Fruit fly (Drosophila melanogaster) whole organism, embryonic: ENCODE data around the gene CG45487.

ENCODE experiments used
- ATbp ChIP-seq: fragments of 200-800 bp; sonication (Bioruptor generic); optimal IDR thresholded peaks from 2 replicates; lab custom pipeline; 2017; ENCODE audit warnings: missing biosample characterization, mild to moderate bottlenecking, missing genetic modification characterization, missing genetic modification reagents
- Asciz ChIP-seq: fragments of 200-800 bp; sonication (Bioruptor generic); optimal IDR thresholded peaks from 2 replicates; lab custom pipeline; 2017; ENCODE audit warnings: missing biosample characterization, mild to moderate bottlenecking, missing genetic modification characterization, missing genetic modification reagents
- Awh ChIP-seq: fragments of 200-800 bp; sonication (Bioruptor generic); IDR thresholded peaks from 2 replicates; pipeline ENCODE4, ENCODE4 v1.3.6; 2022; ENCODE audit warnings: missing biosample characterization, missing genetic modification characterization
- Bteb2 ChIP-seq: fragments of 200-800 bp; sonication (Bioruptor generic); optimal IDR thresholded peaks from 2 replicates; lab custom pipeline; 2016; ENCODE audit warnings: missing biosample characterization, missing genetic modification characterization
- CG10274 ChIP-seq: fragments of 200-800 bp; sonication (Bioruptor generic); optimal IDR thresholded peaks from 3 replicates; lab custom pipeline; 2017; ENCODE audit warnings: missing biosample characterization, mild to moderate bottlenecking, missing genetic modification characterization
- CG10654 ChIP-seq: fragments of 200-800 bp; sonication (Bioruptor generic); optimal IDR thresholded peaks from 2 replicates; lab custom pipeline; 2016; ENCODE audit warnings: missing biosample characterization, missing genetic modification characterization
- CG11456 ChIP-seq: fragments of 200-800 bp; sonication (Bioruptor generic); IDR thresholded peaks from 3 replicates; pipeline ENCODE4 v1.3.6; 2022; ENCODE audit warnings: missing biosample characterization, missing genetic modification characterization
- CG11504 ChIP-seq: fragments of 200-800 bp; sonication (Bioruptor generic); optimal IDR thresholded peaks from 3 replicates; lab custom pipeline; 2019; ENCODE audit warnings: missing biosample characterization, mild to moderate bottlenecking, missing genetic modification characterization, moderate library complexity
- CG11695 ChIP-seq: fragments of 200-800 bp; sonication (Bioruptor generic); IDR thresholded peaks from 3 replicates; pipeline ENCODE4 v1.3.6; 2022; ENCODE audit warnings: missing biosample characterization, missing genetic modification characterization
- CG12219 ChIP-seq: fragments of 200-800 bp; sonication (Bioruptor generic); optimal IDR thresholded peaks from 3 replicates; lab custom pipeline; 2018; ENCODE audit warnings: missing biosample characterization, mild to moderate bottlenecking, missing genetic modification characterization
- CG12236 ChIP-seq: fragments of 200-800 bp; sonication (Bioruptor generic); optimal IDR thresholded peaks from 2 replicates; lab custom pipeline; 2016; ENCODE audit warnings: missing biosample characterization, missing genetic modification characterization
- CG1602 ChIP-seq: fragments of 200-800 bp; sonication (Bioruptor generic); optimal IDR thresholded peaks from 3 replicates; lab custom pipeline; 2016; ENCODE audit warnings: missing biosample characterization, missing genetic modification characterization
- CG16779 ChIP-seq: fragments of 200-800 bp; sonication (Bioruptor generic); IDR thresholded peaks from 2 replicates; pipeline ENCODE4 v1.3.6; 2022; ENCODE audit warnings: missing biosample characterization, missing genetic modification characterization
- CG17328 ChIP-seq: fragments of 200-800 bp; sonication (Bioruptor generic); IDR thresholded peaks from 2 replicates; pipeline ENCODE4 v1.3.6; 2022; ENCODE audit warnings: missing biosample characterization, missing genetic modification characterization
- CG30403 ChIP-seq: fragments of 200-800 bp; sonication (Bioruptor generic); optimal IDR thresholded peaks from 3 replicates; lab custom pipeline; 2016; ENCODE audit warnings: missing biosample characterization, missing genetic modification characterization
- CG31365 ChIP-seq: fragments of 200-800 bp; sonication (Bioruptor generic); optimal IDR thresholded peaks from 2 replicates; lab custom pipeline; 2018; ENCODE audit warnings: missing biosample characterization, mild to moderate bottlenecking, missing genetic modification characterization
- CG31441 ChIP-seq: fragments of 200-800 bp; sonication (Bioruptor generic); IDR thresholded peaks from 2 replicates; pipeline ENCODE4 v1.3.6; 2022; ENCODE audit warnings: missing biosample characterization, missing genetic modification characterization
- CG34376 ChIP-seq: fragments of 200-800 bp; sonication (Bioruptor generic); optimal IDR thresholded peaks from 2 replicates; lab custom pipeline; 2018; ENCODE audit warnings: missing biosample characterization, mild to moderate bottlenecking, missing genetic modification characterization
- CG3726 ChIP-seq: fragments of 200-800 bp; sonication (Bioruptor generic); IDR thresholded peaks from 3 replicates; pipeline ENCODE4, ENCODE4 v1.3.6; 2022; ENCODE audit warnings: missing biosample characterization, missing genetic modification characterization
- CG6689 ChIP-seq: fragments of 200-800 bp; sonication (Bioruptor generic); IDR thresholded peaks from 2 replicates; pipeline ENCODE4 v1.3.6; 2022; ENCODE audit warnings: missing biosample characterization, missing genetic modification characterization
- CG6854 ChIP-seq: fragments of 200-800 bp; sonication (Bioruptor generic); optimal IDR thresholded peaks from 3 replicates; lab custom pipeline; 2017; ENCODE audit warnings: missing biosample characterization, mild to moderate bottlenecking, missing genetic modification characterization
- CG8478 ChIP-seq: fragments of >200 bp; optimal IDR thresholded peaks from 2 replicates; lab custom pipeline; 2018
- Eip74EF ChIP-seq, 2 experiments: fragments of 200-800 bp in 1 of 2; fragments of >200 bp in 1 of 2; sonication (Bioruptor generic) in 1 of 2; optimal IDR thresholded peaks; 2 replicates each; lab custom pipeline; 2017 to 2019; ENCODE audit warnings: missing biosample characterization in 2 of 2, missing genetic modification characterization in 2 of 2, mild to moderate bottlenecking in 1 of 2, moderate library complexity in 1 of 2
- HLH3B ChIP-seq: fragments of 200-800 bp; sonication (Bioruptor generic); IDR thresholded peaks from 2 replicates; pipeline ENCODE4 v1.3.6; 2022; ENCODE audit warnings: missing biosample characterization, missing genetic modification characterization
- HmgD ChIP-seq: fragments of 200-800 bp; sonication (Bioruptor generic); optimal IDR thresholded peaks from 3 replicates; lab custom pipeline; 2016; ENCODE audit warnings: missing biosample characterization, missing genetic modification characterization
- Hr39 ChIP-seq: fragments of >200 bp; optimal IDR thresholded peaks from 2 replicates; lab custom pipeline; 2017
- Hsf ChIP-seq: fragments of 200-800 bp; sonication (Bioruptor generic); optimal IDR thresholded peaks from 3 replicates; lab custom pipeline; 2016; ENCODE audit warnings: missing biosample characterization, missing genetic modification characterization
- MBD-R2 ChIP-seq: fragments of 200-800 bp; sonication (Bioruptor generic); IDR thresholded peaks from 2 replicates; pipeline ENCODE4 v1.3.6; 2022; ENCODE audit warnings: missing biosample characterization, missing genetic modification characterization
- NC2β ChIP-seq: fragments of 200-800 bp; sonication (Bioruptor generic); optimal IDR thresholded peaks from 2 replicates; lab custom pipeline; 2016; ENCODE audit warnings: missing biosample characterization, missing genetic modification characterization
- Sox100B ChIP-seq: fragments of 200-800 bp; sonication (Bioruptor generic); optimal IDR thresholded peaks from 3 replicates; lab custom pipeline; 2018; ENCODE audit warnings: missing biosample characterization, mild to moderate bottlenecking, missing genetic modification characterization
- ac ChIP-seq: fragments of 200-800 bp; sonication (Bioruptor generic); optimal IDR thresholded peaks from 3 replicates; lab custom pipeline; 2017; ENCODE audit warnings: missing biosample characterization, mild to moderate bottlenecking, missing genetic modification characterization
- chm ChIP-seq: fragments of 200-800 bp; sonication (Bioruptor generic); IDR thresholded peaks from 2 replicates; pipeline ENCODE4 v1.3.6; 2022; ENCODE audit warnings: missing biosample characterization, missing genetic modification characterization
- dati ChIP-seq: fragments of 200-800 bp; sonication (Bioruptor generic); IDR thresholded peaks from 2 replicates; pipeline ENCODE4 v1.3.6; 2022; ENCODE audit warnings: missing biosample characterization, missing genetic modification characterization
- disco-r ChIP-seq: fragments of 200-800 bp; sonication (Bioruptor generic); optimal IDR thresholded peaks from 2 replicates; lab custom pipeline; 2016; ENCODE audit warnings: missing biosample characterization, missing genetic modification characterization
- dm ChIP-seq: fragments of 200-800 bp; sonication (Bioruptor generic); optimal IDR thresholded peaks from 3 replicates; lab custom pipeline; 2016; ENCODE audit warnings: missing biosample characterization, missing genetic modification characterization
- dpn ChIP-seq, 2 experiments: fragments of 200-800 bp; sonication (Bioruptor generic); optimal IDR thresholded peaks; 3 replicates each; lab custom pipeline; 2016; ENCODE audit warnings: missing biosample characterization in 2 of 2, missing genetic modification characterization in 2 of 2
- gce ChIP-seq: fragments of 200-800 bp; sonication (Bioruptor generic); IDR thresholded peaks from 3 replicates; pipeline ENCODE4 v1.3.6; 2022; ENCODE audit warnings: missing biosample characterization, missing genetic modification characterization
- gcm2 ChIP-seq: fragments of 200-800 bp; sonication (Bioruptor generic); optimal IDR thresholded peaks from 2 replicates; lab custom pipeline; 2016; ENCODE audit warnings: missing biosample characterization, missing genetic modification characterization
- h ChIP-seq: fragments of >200 bp; optimal IDR thresholded peaks from 2 replicates; lab custom pipeline; 2017
- hbn ChIP-seq: fragments of 200-800 bp; sonication (Bioruptor generic); IDR thresholded peaks from 2 replicates; pipeline ENCODE4 v1.3.6; 2022; ENCODE audit warnings: missing biosample characterization, missing genetic modification characterization; ENCODE audit not compliant: partially characterized antibody
- jigr1 ChIP-seq: fragments of 200-800 bp; sonication (Bioruptor generic); IDR thresholded peaks from 3 replicates; pipeline ENCODE4 v1.3.6; 2022; ENCODE audit warnings: missing biosample characterization, missing genetic modification characterization
- lilli ChIP-seq: fragments of 200-800 bp; sonication (Bioruptor generic); optimal IDR thresholded peaks from 3 replicates; lab custom pipeline; 2016; ENCODE audit warnings: missing biosample characterization, missing genetic modification characterization
- nom ChIP-seq: fragments of 200-800 bp; sonication (Bioruptor generic); optimal IDR thresholded peaks from 2 replicates; lab custom pipeline; 2017; ENCODE audit warnings: missing biosample characterization, missing genetic modification characterization, mild to moderate bottlenecking, moderate library complexity, missing genetic modification reagents
- pan ChIP-seq, 4 experiments: fragments of >200 bp in 3 of 4; fragments of 200-800 bp in 1 of 4; sonication (Bioruptor generic) in 1 of 4; optimal IDR thresholded peaks in 3 of 4; IDR thresholded peaks in 1 of 4; 2 replicates each; pipeline versions ENCODE4 v1.3.6 to Lab custom; 2017 to 2022; ENCODE audit warnings: missing biosample characterization in 2 of 4, missing genetic modification characterization in 2 of 4, mixed read lengths in 1 of 4
- pros ChIP-seq: fragments of 200-800 bp; sonication (Bioruptor generic); optimal IDR thresholded peaks from 3 replicates; lab custom pipeline; 2019; ENCODE audit warnings: missing biosample characterization, mild to moderate bottlenecking, missing genetic modification characterization, moderate library complexity
- run ChIP-seq: fragments of 200-800 bp; sonication (Bioruptor generic); optimal IDR thresholded peaks from 3 replicates; lab custom pipeline; 2018; ENCODE audit warnings: missing biosample characterization, mild to moderate bottlenecking, missing genetic modification characterization
- sisA ChIP-seq: fragments of 200-800 bp; sonication (Bioruptor generic); IDR thresholded peaks from 2 replicates; pipeline ENCODE4 v1.3.6; 2022; ENCODE audit warnings: missing biosample characterization, missing genetic modification characterization
- slbo ChIP-seq: fragments of 200-800 bp; sonication (Bioruptor generic); IDR thresholded peaks from 2 replicates; pipeline ENCODE4 v1.3.6; 2022; ENCODE audit warnings: missing biosample characterization, missing genetic modification characterization
- sr ChIP-seq: fragments of 200-800 bp; sonication (Bioruptor generic); IDR thresholded peaks from 3 replicates; pipeline ENCODE4 v1.3.6; 2022; ENCODE audit warnings: missing biosample characterization, missing genetic modification characterization
- unpg ChIP-seq: fragments of 200-800 bp; sonication (Bioruptor generic); optimal IDR thresholded peaks from 3 replicates; lab custom pipeline; 2018; ENCODE audit warnings: missing biosample characterization, mild to moderate bottlenecking, missing genetic modification characterization, moderate library complexity
- zen ChIP-seq: fragments of 200-800 bp; sonication (Bioruptor generic); optimal IDR thresholded peaks from 3 replicates; lab custom pipeline; 2018; ENCODE audit warnings: missing biosample characterization, mild to moderate bottlenecking, missing genetic modification characterization, moderate library complexity

The CG45487 gene

dm6 chrX:19865389-19866144 is 49.5 kb downstream of the CG45487 start, which contains the start of gene THADA (continued):
- no peak for TF ChIP-seq HLH3B (GFP tag; lab: Robert Waterston, UW)
- no peak for TF ChIP-seq h
- peak; percentile 70 for TF ChIP-seq CG30403
- no peak for TF ChIP-seq CG12219 (GFP tag; lab: Kevin White, UChicago)
- TF ChIP-seq Eip74EF (GFP tag; optimal IDR thresholded peaks at IDR 0.05; lab: Kevin White, UChicago): no peak
- TF ChIP-seq CG8478 (lab: Kevin White, UChicago): no peak
- no peak for TF ChIP-seq CG3726 (GFP tag; lab: Robert Waterston, UW)
- TF ChIP-seq unpg (GFP tag; lab: Kevin White, UChicago): no peak
- TF ChIP-seq sr: no peak
- no peak for TF ChIP-seq gce
- TF ChIP-seq dati (GFP tag; lab: Robert Waterston, UW): no peak
- TF ChIP-seq run (tag; lab: Kevin White, UChicago): no peak
- TF ChIP-seq lilli: peak; percentile 74
- peak; percentile 31 to 36 for TF ChIP-seq dpn (GFP tag; optimal IDR thresholded peaks at IDR 0.05; lab: Kevin White, UChicago)
- TF ChIP-seq CG10654: no peak
- no peak for TF ChIP-seq Bteb2
- TF ChIP-seq MBD-R2 (GFP tag; lab: Robert Waterston, UW): peak; percentile 42
- no peak for TF ChIP-seq pan (optimal IDR thresholded peaks at IDR 0.05; lab: Kevin White, UChicago)
- TF ChIP-seq pan (GFP tag; optimal IDR thresholded peaks at IDR 0.05 in 1 of 2, IDR thresholded peaks at IDR 0.05 in 1 of 2): peak in 1 of 2 experiments; percentile 15
- no peak for TF ChIP-seq Awh (GFP tag; lab: Robert Waterston, UW)
- no peak for TF ChIP-seq CG10274
- no peak for TF ChIP-seq CG6854 (GFP tag; lab: Kevin White, UChicago)
- no peak for TF ChIP-seq CG31365 (tag; lab: Kevin White, UChicago)
- 0 out of 3 replicates have a peak, but pooled peaks have one; percentile 64 for TF ChIP-seq CG11456 (GFP tag; lab: Robert Waterston, UW)
- TF ChIP-seq CG34376 (GFP tag; lab: Kevin White, UChicago): no peak
- TF ChIP-seq CG1602: peak; percentile 25
- TF ChIP-seq sisA: no peak
- TF ChIP-seq CG31441 (GFP tag; lab: Robert Waterston, UW): no peak
- no peak for TF ChIP-seq Asciz
- TF ChIP-seq slbo (GFP tag; lab: Robert Waterston, UW): peak; percentile 37; the same call in 1 of the 2 replicates
- TF ChIP-seq Sox100B (GFP tag; lab: Kevin White, UChicago): no peak
- TF ChIP-seq dm (GFP tag; lab: Kevin White, UChicago): peak; percentile 51
- TF ChIP-seq pros (GFP tag; lab: Kevin White, UChicago): no peak
- peak; percentile 43 for TF ChIP-seq Hsf (GFP tag; lab: Kevin White, UChicago)
- no peak for TF ChIP-seq disco-r (GFP tag; lab: Kevin White, UChicago)
- 0 out of 3 replicates have a peak, but pooled peaks have one; percentile 27 for TF ChIP-seq CG11695 (GFP tag; lab: Robert Waterston, UW)
- peak; percentile 92 for TF ChIP-seq hbn (GFP tag; lab: Robert Waterston, UW)
- TF ChIP-seq CG12236 (GFP tag; lab: Kevin White, UChicago): no peak
- peak; percentile 88 for TF ChIP-seq HmgD (GFP tag; lab: Kevin White, UChicago)
- TF ChIP-seq zen: peak; percentile 1
- no peak for TF ChIP-seq nom (GFP tag; lab: Kevin White, UChicago)
- no peak for TF ChIP-seq chm (GFP tag; lab: Robert Waterston, UW)
- no peak for TF ChIP-seq jigr1 (GFP tag; lab: Robert Waterston, UW)
- TF ChIP-seq Hr39 (lab: Kevin White, UChicago): no peak
- TF ChIP-seq ATbp (GFP tag; lab: Kevin White, UChicago): no peak
- no peak for TF ChIP-seq NC2β
- no peak for TF ChIP-seq CG11504 (tag; lab: Kevin White, UChicago)
- 0 out of 2 replicates have a peak, but pooled peaks have one; percentile 7 for TF ChIP-seq CG16779 (GFP tag; lab: Robert Waterston, UW)
- TF ChIP-seq gcm2 (GFP tag; lab: Kevin White, UChicago): no peak
- no peak for TF ChIP-seq ac
- TF ChIP-seq CG17328: no peak
- TF ChIP-seq CG6689 (GFP tag; lab: Robert Waterston, UW): peak; percentile 91
